Fruit fly (Drosophila melanogaster): Measurements from ENCODE around the gene CG14563.

CG14563 gene

dm6 chr3L:21824725-21825353 is 17.3 kb downstream of the CG14563 start, which contains the start of gene eIF2A (continued):
- TF ChIP-seq CG8944 (GFP tag; optimal IDR thresholded peaks at IDR 0.05) = peak; percentile 38
- TF ChIP-seq Abd-B (GFP tag; optimal IDR thresholded peaks at IDR 0.05) = no peak
- 0 out of 3 replicates have a peak, but pooled peaks have one; percentile 27 for TF ChIP-seq CG2199 (GFP tag; IDR thresholded peaks at IDR 0.05)
- peak; percentile 78 for TF ChIP-seq CG9797 (GFP tag; optimal IDR thresholded peaks at IDR 0.05)
- TF ChIP-seq croc (GFP tag; conservative IDR thresholded peaks at IDR 0.05) = no peak
- TF ChIP-seq dmrt11E (tag; optimal IDR thresholded peaks at IDR 0.05) = peak; percentile 49
- peak; percentile 58 for TF ChIP-seq CG10543 (GFP tag; optimal IDR thresholded peaks at IDR 0.05)
- peak; percentile 34 for TF ChIP-seq nerfin-1 (tag; optimal IDR thresholded peaks at IDR 0.05)
- TF ChIP-seq bab2 (GFP tag; optimal IDR thresholded peaks at IDR 0.05) = peak; percentile 57
- peak; percentile 36 for TF ChIP-seq luna (GFP tag; optimal IDR thresholded peaks at IDR 0.05)
- peak; percentile 74 for TF ChIP-seq CG12659 (GFP tag; optimal IDR thresholded peaks at IDR 0.05)
- TF ChIP-seq CG12391 (tag; optimal IDR thresholded peaks at IDR 0.05) = peak; percentile 60
- peak; percentile 88 for TF ChIP-seq Opbp (GFP tag; IDR thresholded peaks at IDR 0.05; ENCODE audit: partially characterized antibody)
- TF ChIP-seq CG1602 (GFP tag; optimal IDR thresholded peaks at IDR 0.05) = peak; percentile 30
- TF ChIP-seq gce (GFP tag; IDR thresholded peaks at IDR 0.05) = no peak
- no peak for TF ChIP-seq btn (GFP tag; optimal IDR thresholded peaks at IDR 0.05)
- TF ChIP-seq ind (GFP tag; optimal IDR thresholded peaks at IDR 0.05) = peak; percentile 54
- TF ChIP-seq Chrac-16 (GFP tag; optimal IDR thresholded peaks at IDR 0.05) = peak; percentile 25
- no peak for TF ChIP-seq NC2α (GFP tag; optimal IDR thresholded peaks at IDR 0.05)
- TF ChIP-seq Mrtf (GFP tag; IDR thresholded peaks at IDR 0.05) = no peak
- no peak for TF ChIP-seq CG9437 (GFP tag; optimal IDR thresholded peaks at IDR 0.05)
- peak; percentile 76 for TF ChIP-seq maf-S (GFP tag; optimal IDR thresholded peaks at IDR 0.05)
- peak; percentile 20 for TF ChIP-seq CG4820 (GFP tag; optimal IDR thresholded peaks at IDR 0.05)
- TF ChIP-seq H15 (GFP tag; IDR thresholded peaks at IDR 0.05) = 0 out of 3 replicates have a peak, but pooled peaks have one; percentile 24
- no peak for TF ChIP-seq abd-A (tag; optimal IDR thresholded peaks at IDR 0.05)
- no peak for TF ChIP-seq Dfd (GFP tag; optimal IDR thresholded peaks at IDR 0.05)
- peak; percentile 72 for TF ChIP-seq knrl (GFP tag; IDR thresholded peaks at IDR 0.05; ENCODE audit: partially characterized antibody)
- TF ChIP-seq CG8924 (tag; optimal IDR thresholded peaks at IDR 0.05) = peak; percentile 32
- no peak for TF ChIP-seq Trl (optimal IDR thresholded peaks at IDR 0.05)
- peak; percentile 82 for TF ChIP-seq Trl (GFP tag; optimal IDR thresholded peaks at IDR 0.05)
- TF ChIP-seq CG1024 (GFP tag; IDR thresholded peaks at IDR 0.05) = 0 out of 2 replicates have a peak, but pooled peaks have one; percentile 29
- no peak for TF ChIP-seq CG10274 (GFP tag; optimal IDR thresholded peaks at IDR 0.05)
- TF ChIP-seq Dad (GFP tag; optimal IDR thresholded peaks at IDR 0.05) = peak; percentile 66
- TF ChIP-seq danr (GFP tag; IDR thresholded peaks at IDR 0.05) = no peak
- peak; percentile 94 for TF ChIP-seq Ets65A (GFP tag)
- TF ChIP-seq NfI (GFP tag; optimal IDR thresholded peaks at IDR 0.05) = peak; percentile 77
- TF ChIP-seq CG18262 (tag; optimal IDR thresholded peaks at IDR 0.05) = peak; percentile 33
- TF ChIP-seq NK7.1 (GFP tag; optimal IDR thresholded peaks at IDR 0.05) = peak; percentile 4
- no peak for TF ChIP-seq hb (GFP tag; IDR thresholded peaks at IDR 0.05; ENCODE audit: partially characterized antibody)
- TF ChIP-seq CG12744 (GFP tag; optimal IDR thresholded peaks at IDR 0.05) = peak; percentile 37
- peak; percentile 10 for TF ChIP-seq CG15269 (tag; optimal IDR thresholded peaks at IDR 0.05)
- peak; percentile 78 for TF ChIP-seq phol (tag; optimal IDR thresholded peaks at IDR 0.05)
- TF ChIP-seq CG4328 (GFP tag; optimal IDR thresholded peaks at IDR 0.05) = peak; percentile 61
- TF ChIP-seq CG11085 (GFP tag; IDR thresholded peaks at IDR 0.05) = no peak
- TF ChIP-seq Jarid2 (GFP tag; optimal IDR thresholded peaks at IDR 0.05) = no peak
- TF ChIP-seq vfl (GFP tag; optimal IDR thresholded peaks at IDR 0.05) = peak; percentile 75
- TF ChIP-seq ato (GFP tag; IDR thresholded peaks at IDR 0.05; ENCODE audit: partially characterized antibody) = peak; percentile 77
- TF ChIP-seq CG9215 (GFP tag; IDR thresholded peaks at IDR 0.05) = no peak
- TF ChIP-seq shn (GFP tag; optimal IDR thresholded peaks at IDR 0.05) = peak; percentile 53
- no peak for TF ChIP-seq slp2 (GFP tag; optimal IDR thresholded peaks at IDR 0.05)

All from whole organism, embryonic.